Worm (Caenorhabditis elegans): ENCODE data around the gene fbxa-160.

ce11 chrII:1666025-1666424, 41.6 kb upstream of the fbxa-160 start, which contains the start of gene srlf-29:
- TF ChIP-seq him-1 (tag; optimal IDR thresholded peaks at IDR 0.05) (no peak), W03F9.2 (tag; optimal IDR thresholded peaks at IDR 0.05) (no peak), dao-5 (tag; optimal IDR thresholded peaks at IDR 0.05) (no peak)
